Worm (Caenorhabditis elegans) whole organism, midembryonic: Measurements from ENCODE around the gene B0563.10.

Experiments
- T22C8.4 ChIP-seq: fragments of 200-800 bp; sonication (Bioruptor generic); IDR thresholded peaks from 2 replicates; pipeline ENCODE4 v1.3.6; 2022; ENCODE audit warnings: missing genetic modification characterization, missing compliant biosample characterization
- cog-1 ChIP-seq: sonication (generic microtip); optimal IDR thresholded peaks from 2 replicates; lab custom pipeline; 2016; ENCODE audit warnings: missing genetic modification characterization, missing compliant biosample characterization
- flt-1 ChIP-seq: fragments of 200-800 bp; sonication (Bioruptor generic); IDR thresholded peaks from 2 replicates; pipeline ENCODE4 v1.3.6; 2022; ENCODE audit warnings: missing genetic modification characterization, missing compliant biosample characterization
- klf-2 ChIP-seq: fragments of 200-800 bp; sonication (Bioruptor generic); conservative IDR thresholded peaks from 2 replicates; pipeline ENCODE4 v1.3.6; 2022; ENCODE audit warnings: missing genetic modification reagents, missing genetic modification characterization, missing compliant biosample characterization
- med-1 ChIP-seq: sonication (generic microtip); optimal IDR thresholded peaks from 2 replicates; lab custom pipeline; 2017; ENCODE audit warnings: missing genetic modification characterization, mild to moderate bottlenecking, missing compliant biosample characterization, antibody characterized with exemption, missing genetic modification reagents; ENCODE audit not compliant: insufficient read depth
- tab-1 ChIP-seq: fragments of 200-800 bp; sonication (Bioruptor generic); IDR thresholded peaks from 2 replicates; pipeline ENCODE4 v1.3.6; 2022; ENCODE audit warnings: missing genetic modification characterization, missing compliant biosample characterization
- ztf-23 ChIP-seq: fragments of 200-800 bp; sonication (Bioruptor generic); IDR thresholded peaks from 2 replicates; pipeline ENCODE4 v1.3.6; 2022; ENCODE audit warnings: missing genetic modification reagents, missing genetic modification characterization, missing compliant biosample characterization
- ztf-29 ChIP-seq: fragments of 200-800 bp; sonication (Bioruptor generic); IDR thresholded peaks from 2 replicates; pipeline ENCODE4 v1.3.6; 2022; ENCODE audit warnings: missing genetic modification reagents, missing genetic modification characterization, missing compliant biosample characterization

- TF ChIP-seq tab-1 (GFP tag; lab: Robert Waterston, UW) = no peak
- TF ChIP-seq T22C8.4 (GFP tag; lab: Robert Waterston, UW) = no peak
- no peak for TF ChIP-seq ztf-29
- no peak for TF ChIP-seq flt-1 (GFP tag; lab: Robert Waterston, UW)
- TF ChIP-seq klf-2 (GFP tag; lab: Robert Waterston, UW) = no peak
- TF ChIP-seq cog-1 (tag; lab: Kevin White, UChicago) = no peak
- TF ChIP-seq ztf-23 (GFP tag; lab: Robert Waterston, UW) = no peak
- TF ChIP-seq med-1 (GFP tag; lab: Kevin White, UChicago) = no peak
Observed at ce11 chrX:9155751-9156150, 11.3 kb downstream of the B0563.10 start.
